Fruit fly (Drosophila melanogaster): ENCODE results near the gene CG3529.
A peak's percentile ranks its signal among the peaks of the same experiment; 100 is the strongest.

Gene CG3529

DNA sequence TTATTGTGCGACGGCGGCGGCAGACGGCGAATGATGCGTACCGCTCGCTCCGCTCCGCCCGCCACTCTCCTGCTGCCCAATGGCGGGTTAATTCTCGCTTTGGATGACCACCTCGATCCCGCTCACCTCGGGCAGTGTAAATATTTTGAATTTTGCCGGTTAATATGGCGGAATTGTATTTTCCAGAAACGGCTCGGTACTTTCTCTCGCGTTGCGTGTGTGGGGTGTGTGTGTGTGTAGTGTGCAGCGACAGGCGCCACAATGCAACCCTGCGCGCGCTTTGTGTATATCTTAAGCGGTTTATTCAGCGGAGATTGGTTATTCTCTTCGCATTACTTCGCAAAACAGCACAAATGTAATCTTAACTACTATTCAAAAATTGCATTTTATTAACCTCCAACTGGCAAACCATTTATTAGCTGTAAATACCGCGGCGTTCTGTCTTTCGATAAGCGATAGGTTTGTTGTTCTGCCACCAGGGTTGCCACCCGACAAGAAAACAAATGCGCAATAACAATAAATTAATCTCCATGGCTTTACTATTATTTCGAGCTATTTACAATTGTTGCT lies 9.2 kb downstream of the CG3529 start, which contains the start of the genes phol and CG3552 (continued):
- no peak for TF ChIP-seq salr (GFP tag; optimal IDR thresholded peaks at IDR 0.05)

DNA sequence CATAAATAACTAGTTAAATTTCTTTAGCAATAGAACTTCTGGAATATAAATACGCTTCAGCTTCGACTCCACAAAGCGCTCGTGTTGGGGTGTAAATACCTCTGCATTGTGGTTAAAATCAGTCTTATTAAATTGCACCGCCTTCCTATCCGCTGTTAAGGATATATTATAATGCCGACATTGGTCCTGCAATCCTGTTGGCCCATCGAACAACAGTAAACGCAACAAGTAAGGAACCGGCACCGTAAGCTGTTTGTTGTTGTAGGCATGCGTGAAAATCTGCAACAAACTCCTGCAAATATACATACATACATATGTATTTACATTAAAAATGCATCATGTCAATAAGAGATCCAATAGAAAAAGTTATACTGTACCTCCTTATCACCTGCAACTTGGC lies 9.7 kb downstream of the CG3529 start:
- TF ChIP-seq Eip78C (GFP tag), result peak; percentile 20
- no peak for TF ChIP-seq svp (GFP tag)
- TF ChIP-seq Met (GFP tag; optimal IDR thresholded peaks at IDR 0.05), result peak; percentile 1
- peak; percentile 18 for TF ChIP-seq CG6792 (GFP tag; optimal IDR thresholded peaks at IDR 0.05)

DNA sequence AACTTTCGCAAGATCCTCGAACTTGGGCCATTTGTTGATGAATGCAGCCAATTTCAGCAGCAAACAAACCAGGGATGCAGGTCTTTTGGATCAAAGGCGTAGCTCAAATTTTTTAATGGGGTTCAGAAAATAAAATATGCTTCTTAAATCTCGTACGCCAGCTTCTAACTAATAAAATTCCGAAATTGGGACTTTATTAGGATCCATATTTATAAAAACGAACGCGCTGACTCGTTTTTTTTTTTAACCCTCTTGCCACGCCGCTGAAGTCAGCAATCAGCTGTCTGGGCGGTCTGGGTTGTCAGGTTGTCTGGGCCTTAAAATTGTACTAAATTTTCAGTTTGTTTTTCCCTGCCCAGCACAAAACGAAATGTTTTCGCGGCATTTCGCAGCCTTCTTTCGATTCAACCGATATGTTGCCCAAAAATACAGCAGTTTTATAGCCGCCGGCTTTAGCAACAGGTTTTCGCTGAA lies 11.0 kb downstream of the CG3529 start, which contains the start of gene CG3437:
TSS of gene CG3437 (minus strand) at position 51 of the 474 bp plus-strand sequence.
- TF ChIP-seq esn (GFP tag; optimal IDR thresholded peaks at IDR 0.05), result peak; percentile 100
- TF ChIP-seq spab (GFP tag; optimal IDR thresholded peaks at IDR 0.05), result peak; percentile 99
- peak; percentile 99 for TF ChIP-seq CG6854 (GFP tag; optimal IDR thresholded peaks at IDR 0.05)
- TF ChIP-seq Eip75B (GFP tag; optimal IDR thresholded peaks at IDR 0.05), result peak; percentile 100
- TF ChIP-seq CG7368 (GFP tag; optimal IDR thresholded peaks at IDR 0.05), result peak; percentile 98
- peak; percentile 100 for TF ChIP-seq CG6163 (GFP tag; IDR thresholded peaks at IDR 0.05)
- TF ChIP-seq Ets96B (tag; optimal IDR thresholded peaks at IDR 0.05), result peak; percentile 98
- TF ChIP-seq CG3032 (tag; optimal IDR thresholded peaks at IDR 0.05), result peak; percentile 98
- peak; percentile 99 for TF ChIP-seq cyc (GFP tag; optimal IDR thresholded peaks at IDR 0.05)
- TF ChIP-seq Met (GFP tag; optimal IDR thresholded peaks at IDR 0.05), result peak; percentile 99
- TF ChIP-seq CG31627 (GFP tag; optimal IDR thresholded peaks at IDR 0.05), result peak; percentile 99
- TF ChIP-seq Hr39 (GFP tag; optimal IDR thresholded peaks at IDR 0.05), result peak; percentile 99
- peak; percentile 100 for TF ChIP-seq CG6276 (GFP tag; optimal IDR thresholded peaks at IDR 0.05)
- TF ChIP-seq Gug (GFP tag; IDR thresholded peaks at IDR 0.05), result peak; percentile 100
- TF ChIP-seq CG6808 (GFP tag; optimal IDR thresholded peaks at IDR 0.05), result peak; percentile 99
- peak; percentile 96 for TF ChIP-seq fd85E (GFP tag; optimal IDR thresholded peaks at IDR 0.05)
- peak; percentile 100 for TF ChIP-seq Eip78C (GFP tag)
- peak; percentile 99 for TF ChIP-seq achi (GFP tag; optimal IDR thresholded peaks at IDR 0.05)
- peak; percentile 99 for TF ChIP-seq dac (GFP tag; optimal IDR thresholded peaks at IDR 0.05)
- peak; percentile 97 for TF ChIP-seq Blimp-1 (GFP tag; optimal IDR thresholded peaks at IDR 0.05)
- peak; percentile 99 for TF ChIP-seq CG4318 (GFP tag; optimal IDR thresholded peaks at IDR 0.05)
- peak; percentile 100 for TF ChIP-seq CG15336 (GFP tag; IDR thresholded peaks at IDR 0.05)
- peak; percentile 98 for TF ChIP-seq Lpt (GFP tag; optimal IDR thresholded peaks at IDR 0.05)
- peak; percentile 99 for TF ChIP-seq CG3919 (GFP tag; optimal IDR thresholded peaks at IDR 0.05)
- peak; percentile 99 for TF ChIP-seq OdsH (GFP tag; optimal IDR thresholded peaks at IDR 0.05)
- TF ChIP-seq Smox (GFP tag; optimal IDR thresholded peaks at IDR 0.05), result peak; percentile 99
- TF ChIP-seq Sox15 (GFP tag; optimal IDR thresholded peaks at IDR 0.05), result peak; percentile 99
- peak; percentile 99 for TF ChIP-seq CG11902 (GFP tag; optimal IDR thresholded peaks at IDR 0.05)
- TF ChIP-seq pdm3 (GFP tag; optimal IDR thresholded peaks at IDR 0.05), result peak; percentile 100
- TF ChIP-seq dsx (GFP tag; optimal IDR thresholded peaks at IDR 0.05; ENCODE audit: poor library complexity, severe bottlenecking), result peak; percentile 97
- peak; percentile 98 for TF ChIP-seq Eip93F (GFP tag; optimal IDR thresholded peaks at IDR 0.05)
- TF ChIP-seq CG16779 (tag; optimal IDR thresholded peaks at IDR 0.05), result peak; percentile 99
- TF ChIP-seq CG1621 (tag; optimal IDR thresholded peaks at IDR 0.05), result peak; percentile 99
- TF ChIP-seq CG10631 (GFP tag; optimal IDR thresholded peaks at IDR 0.05), result peak; percentile 99
- peak; percentile 99 for TF ChIP-seq CG11762 (GFP tag; optimal IDR thresholded peaks at IDR 0.05; ENCODE audit: insufficient read depth)
- TF ChIP-seq Sox14 (GFP tag; optimal IDR thresholded peaks at IDR 0.05), result peak; percentile 100
- peak; percentile 92 for TF ChIP-seq fkh (GFP tag; optimal IDR thresholded peaks at IDR 0.05)
- TF ChIP-seq acj6 (GFP tag; optimal IDR thresholded peaks at IDR 0.05), result peak; percentile 99
- TF ChIP-seq eg (GFP tag; IDR thresholded peaks at IDR 0.05), result peak; percentile 100
- TF ChIP-seq Hr4 (GFP tag; optimal IDR thresholded peaks at IDR 0.05), result peak; percentile 100
- TF ChIP-seq salr (GFP tag; optimal IDR thresholded peaks at IDR 0.05), result peak; percentile 99
- peak; percentile 98 for TF ChIP-seq CG9139 (GFP tag; optimal IDR thresholded peaks at IDR 0.05)
- peak; percentile 99 for TF ChIP-seq CG11294 (GFP tag; IDR thresholded peaks at IDR 0.05)
- TF ChIP-seq CG32006 (GFP tag; optimal IDR thresholded peaks at IDR 0.05), result peak; percentile 100
- TF ChIP-seq lz (GFP tag; optimal IDR thresholded peaks at IDR 0.05), result peak; percentile 100
- TF ChIP-seq svp (GFP tag), result peak; percentile 100
